Fruit fly (Drosophila melanogaster) whole organism, embryonic: ENCODE results near the gene MFS18.
A peak's percentile ranks its signal among the peaks of the same experiment; 100 is the strongest.

Source experiments
- CG13287 ChIP-seq: fragments of 200-800 bp; sonication (Bioruptor generic); IDR thresholded peaks from 2 replicates; pipeline ENCODE4 v1.3.6; 2022; ENCODE audit warnings: missing biosample characterization, missing genetic modification characterization; ENCODE audit not compliant: partially characterized antibody
- CG15479 ChIP-seq: fragments of 200-800 bp; sonication (Bioruptor generic); optimal IDR thresholded peaks from 3 replicates; lab custom pipeline; 2019; ENCODE audit warnings: missing biosample characterization, mild to moderate bottlenecking, missing genetic modification characterization, moderate library complexity
- CG16813 ChIP-seq: fragments of 200-800 bp; sonication (Bioruptor generic); IDR thresholded peaks from 3 replicates; pipeline ENCODE4 v1.3.6; 2022; ENCODE audit warnings: missing biosample characterization, missing genetic modification characterization; ENCODE audit not compliant: partially characterized antibody
- CG16863 ChIP-seq: fragments of 200-800 bp; sonication (Bioruptor generic); optimal IDR thresholded peaks from 3 replicates; lab custom pipeline; 2016; ENCODE audit warnings: missing biosample characterization, missing genetic modification characterization
- CG17829 ChIP-seq: fragments of 200-800 bp; optimal IDR thresholded peaks from 2 replicates; lab custom pipeline; 2019; ENCODE audit warnings: missing biosample characterization, mild to moderate bottlenecking, missing genetic modification characterization, moderate library complexity
- CG32772 ChIP-seq: fragments of 200-800 bp; sonication (Bioruptor generic); IDR thresholded peaks from 2 replicates; pipeline ENCODE4 v1.3.6; 2022; ENCODE audit warnings: missing biosample characterization, missing genetic modification characterization
- CG8359 ChIP-seq: fragments of 200-800 bp; sonication (Bioruptor generic); optimal IDR thresholded peaks from 2 replicates; lab custom pipeline; 2017; ENCODE audit warnings: missing biosample characterization, mild to moderate bottlenecking, missing genetic modification characterization, borderline replicate concordance
- CG8388 ChIP-seq: fragments of 200-800 bp; sonication (Bioruptor generic); optimal IDR thresholded peaks from 2 replicates; lab custom pipeline; 2019; ENCODE audit warnings: missing biosample characterization, mild to moderate bottlenecking, missing genetic modification characterization, moderate library complexity
- CG8478 ChIP-seq: fragments of >200 bp; optimal IDR thresholded peaks from 2 replicates; lab custom pipeline; 2018
- Neu2 ChIP-seq: fragments of 200-800 bp; sonication (Bioruptor generic); optimal IDR thresholded peaks from 3 replicates; lab custom pipeline; 2016; ENCODE audit warnings: missing biosample characterization, missing genetic modification characterization, borderline replicate concordance
- Scr ChIP-seq: fragments of 200-800 bp; sonication (Bioruptor generic); IDR thresholded peaks from 2 replicates; pipeline ENCODE4 v1.3.6; 2022; ENCODE audit warnings: missing biosample characterization, missing genetic modification characterization; ENCODE audit not compliant: partially characterized antibody
- Sin3A ChIP-seq: fragments of >200 bp; optimal IDR thresholded peaks from 2 replicates; lab custom pipeline; 2018
- Sry-δ ChIP-seq: fragments of 200-800 bp; sonication (Bioruptor generic); optimal IDR thresholded peaks from 2 replicates; lab custom pipeline; 2016; ENCODE audit warnings: missing biosample characterization, missing genetic modification characterization
- Xbp1 ChIP-seq: fragments of 200-800 bp; sonication (Bioruptor generic); optimal IDR thresholded peaks from 3 replicates; lab custom pipeline; 2016; ENCODE audit warnings: missing biosample characterization, mild to moderate bottlenecking, missing genetic modification characterization
- eyg ChIP-seq: fragments of 200-800 bp; sonication (Bioruptor generic); optimal IDR thresholded peaks from 3 replicates; lab custom pipeline; 2016; ENCODE audit warnings: missing biosample characterization, missing genetic modification characterization
- fd102C ChIP-seq: fragments of 200-800 bp; sonication (Bioruptor generic); optimal IDR thresholded peaks from 2 replicates; lab custom pipeline; 2018; ENCODE audit warnings: missing biosample characterization, mild to moderate bottlenecking, missing genetic modification characterization, moderate library complexity
- gsb ChIP-seq: fragments of 200-800 bp; sonication (Bioruptor generic); IDR thresholded peaks from 2 replicates; pipeline ENCODE4 v1.3.6; 2022; ENCODE audit warnings: missing biosample characterization, missing genetic modification characterization
- jing ChIP-seq: fragments of 200-800 bp; sonication (Bioruptor generic); optimal IDR thresholded peaks from 2 replicates; lab custom pipeline; 2018; ENCODE audit warnings: missing biosample characterization, mild to moderate bottlenecking, missing genetic modification characterization
- lbe ChIP-seq: fragments of 200-800 bp; sonication (Bioruptor generic); optimal IDR thresholded peaks from 2 replicates; lab custom pipeline; 2016; ENCODE audit warnings: missing biosample characterization, mild to moderate bottlenecking, missing genetic modification characterization
- maf-S ChIP-seq: fragments of 200-800 bp; sonication (Bioruptor generic); optimal IDR thresholded peaks from 2 replicates; lab custom pipeline; 2016; ENCODE audit warnings: missing biosample characterization, missing genetic modification characterization
- psq ChIP-seq: fragments of 200-800 bp; sonication (Bioruptor generic); optimal IDR thresholded peaks from 2 replicates; lab custom pipeline; 2017; ENCODE audit warnings: missing biosample characterization, missing genetic modification characterization
- pum ChIP-seq: fragments of 200-800 bp; sonication (Bioruptor generic); optimal IDR thresholded peaks from 2 replicates; lab custom pipeline; 2016; ENCODE audit warnings: missing biosample characterization, missing genetic modification characterization
- sc ChIP-seq, 3 experiments: fragments of >200 bp in 2 of 3; fragments of 200-800 bp in 1 of 3; sonication (Bioruptor generic) in 1 of 3; optimal IDR thresholded peaks; 2 replicates in 2 of 3; 3 replicates in 1 of 3; lab custom pipeline; 2017; ENCODE audit warnings: mild to moderate bottlenecking in 1 of 3, missing biosample characterization in 1 of 3, missing genetic modification characterization in 1 of 3, missing genetic modification reagents in 1 of 3
- trem ChIP-seq: fragments of 200-800 bp; optimal IDR thresholded peaks from 3 replicates; lab custom pipeline; 2019; ENCODE audit warnings: missing biosample characterization, mild to moderate bottlenecking, missing genetic modification characterization, moderate library complexity
- unc-4 ChIP-seq: fragments of 200-800 bp; sonication (Bioruptor generic); IDR thresholded peaks from 2 replicates; pipeline ENCODE4 v1.3.6; 2022; ENCODE audit warnings: missing biosample characterization, missing genetic modification characterization; ENCODE audit not compliant: partially characterized antibody

The MFS18 gene

dm6 chr2L:4403013-4403604 lies 45.3 kb downstream of the MFS18 start, which contains the start of gene Dim1 (continued):
- TF ChIP-seq Scr (GFP tag; lab: Robert Waterston, UW) (peak; percentile 72), pum (GFP tag; lab: Kevin White, UChicago) (no peak), maf-S (GFP tag; lab: Kevin White, UChicago) (no peak), CG16813 (GFP tag; lab: Robert Waterston, UW) (peak; percentile 74), eyg (GFP tag; lab: Kevin White, UChicago) (peak; percentile 44), Neu2 (GFP tag; lab: Kevin White, UChicago) (no peak), fd102C (GFP tag; lab: Kevin White, UChicago) (no peak), Sin3A (lab: Kevin White, UChicago) (no peak), CG8478 (lab: Kevin White, UChicago) (no peak), unc-4 (peak; percentile 75), lbe (GFP tag; lab: Kevin White, UChicago) (no peak), CG16863 (GFP tag; lab: Kevin White, UChicago) (no peak), Sry-δ (peak; percentile 92), CG15479 (GFP tag; lab: Kevin White, UChicago) (no peak), jing (no peak), sc (optimal IDR thresholded peaks at IDR 0.05; lab: Kevin White, UChicago) (no peak), sc (GFP tag; optimal IDR thresholded peaks at IDR 0.05; lab: Kevin White, UChicago) (no peak), trem (peak; percentile 28), CG17829 (no peak), CG8359 (GFP tag; lab: Kevin White, UChicago) (no peak), gsb (GFP tag; lab: Robert Waterston, UW) (no peak), Xbp1 (no peak)
- TF ChIP-seq, all 482 proteins: peak for 98

dm6 chr2L:4400653-4401052 lies 47.8 kb downstream of the MFS18 start, which contains the start of gene CG33003:
Gene CG33003, plus strand, starts transcription at chr2L:4400953.
- TF ChIP-seq CG32772 (GFP tag; lab: Robert Waterston, UW), result no peak
- TF ChIP-seq CG13287 (GFP tag; lab: Robert Waterston, UW), result no peak
- no peak for TF ChIP-seq psq (GFP tag; lab: Kevin White, UChicago)
- no peak for TF ChIP-seq CG8388
